Fruit fly (Drosophila melanogaster): ENCODE measurements around the gene CG14326.

dm6 chr3R:17618699-17619150 lies at the start of gene CG14326, which contains the start of gene CG14324:
- TF ChIP-seq CG31627 (GFP tag; optimal IDR thresholded peaks at IDR 0.05): no peak
- no peak for TF ChIP-seq fd59A (GFP tag; optimal IDR thresholded peaks at IDR 0.05)
- TF ChIP-seq CG6808 (GFP tag; optimal IDR thresholded peaks at IDR 0.05): no peak
- TF ChIP-seq CG8319 (GFP tag; optimal IDR thresholded peaks at IDR 0.05): no peak
